Fruit fly (Drosophila melanogaster) whole organism, embryonic: ENCODE data around the gene CG18081.

ENCODE experiments used
- Atf6 ChIP-seq: fragments of 200-800 bp; sonication (Bioruptor generic); IDR thresholded peaks from 2 replicates; pipeline ENCODE4 v1.3.6; 2022; ENCODE audit warnings: missing biosample characterization, missing genetic modification characterization
- Bteb2 ChIP-seq: fragments of 200-800 bp; sonication (Bioruptor generic); optimal IDR thresholded peaks from 2 replicates; lab custom pipeline; 2016; ENCODE audit warnings: missing biosample characterization, missing genetic modification characterization
- CG10565 ChIP-seq: fragments of 200-800 bp; sonication (Bioruptor generic); optimal IDR thresholded peaks from 3 replicates; lab custom pipeline; 2016; ENCODE audit warnings: missing biosample characterization, mild to moderate bottlenecking, missing genetic modification characterization
- CG11456 ChIP-seq: fragments of 200-800 bp; sonication (Bioruptor generic); IDR thresholded peaks from 3 replicates; pipeline ENCODE4 v1.3.6; 2022; ENCODE audit warnings: missing biosample characterization, missing genetic modification characterization
- CG11560 ChIP-seq: fragments of 200-800 bp; sonication (Bioruptor generic); IDR thresholded peaks from 3 replicates; pipeline ENCODE4 v1.3.6; 2022; ENCODE audit warnings: missing biosample characterization, missing genetic modification characterization
- CG12071 ChIP-seq: fragments of 200-800 bp; sonication (Bioruptor generic); optimal IDR thresholded peaks from 3 replicates; lab custom pipeline; 2018; ENCODE audit warnings: missing biosample characterization, mild to moderate bottlenecking, missing genetic modification characterization
- CG13123 ChIP-seq: fragments of 200-800 bp; sonication (Bioruptor generic); optimal IDR thresholded peaks from 2 replicates; lab custom pipeline; 2016; ENCODE audit warnings: missing biosample characterization, missing genetic modification characterization
- CG13775 ChIP-seq: fragments of 200-800 bp; sonication (Bioruptor generic); optimal IDR thresholded peaks from 3 replicates; lab custom pipeline; 2017; ENCODE audit warnings: missing biosample characterization, mild to moderate bottlenecking, missing genetic modification characterization
- CG14014 ChIP-seq: fragments of 200-800 bp; sonication (Bioruptor generic); IDR thresholded peaks from 2 replicates; pipeline ENCODE4 v1.3.6; 2022; ENCODE audit warnings: missing biosample characterization, missing genetic modification characterization
- CG15696 ChIP-seq: fragments of 200-800 bp; sonication (Bioruptor generic); optimal IDR thresholded peaks from 2 replicates; lab custom pipeline; 2019; ENCODE audit warnings: missing biosample characterization, mild to moderate bottlenecking, missing genetic modification characterization, moderate library complexity
- CG1602 ChIP-seq: fragments of 200-800 bp; sonication (Bioruptor generic); optimal IDR thresholded peaks from 3 replicates; lab custom pipeline; 2016; ENCODE audit warnings: missing biosample characterization, missing genetic modification characterization
- CG16813 ChIP-seq: fragments of 200-800 bp; sonication (Bioruptor generic); IDR thresholded peaks from 3 replicates; pipeline ENCODE4 v1.3.6; 2022; ENCODE audit warnings: missing biosample characterization, missing genetic modification characterization; ENCODE audit not compliant: partially characterized antibody
- CG17612 ChIP-seq: fragments of 200-800 bp; sonication (Bioruptor generic); IDR thresholded peaks from 2 replicates; pipeline ENCODE4 v1.3.6; 2022; ENCODE audit warnings: missing biosample characterization, missing genetic modification characterization
- CG2678 ChIP-seq: fragments of 200-800 bp; sonication (Bioruptor generic); optimal IDR thresholded peaks from 3 replicates; lab custom pipeline; 2019; ENCODE audit warnings: missing biosample characterization, mild to moderate bottlenecking, missing genetic modification characterization, moderate library complexity
- CG3847 ChIP-seq: fragments of 200-800 bp; sonication (Bioruptor generic); IDR thresholded peaks from 2 replicates; pipeline ENCODE4 v1.3.6; 2022; ENCODE audit warnings: missing biosample characterization, missing genetic modification characterization
- CG4854 ChIP-seq: fragments of 200-800 bp; sonication (Bioruptor generic); optimal IDR thresholded peaks from 2 replicates; lab custom pipeline; 2016; ENCODE audit warnings: missing biosample characterization, missing genetic modification characterization, inconsistent platforms
- CG6272 ChIP-seq: fragments of 200-800 bp; sonication (Bioruptor generic); IDR thresholded peaks from 2 replicates; pipeline ENCODE4 v1.3.6; 2022; ENCODE audit warnings: missing biosample characterization, missing genetic modification characterization
- D19A ChIP-seq: fragments of 200-800 bp; optimal IDR thresholded peaks from 3 replicates; lab custom pipeline; 2019; ENCODE audit warnings: missing biosample characterization, mild to moderate bottlenecking, missing genetic modification characterization, moderate library complexity
- Dip2 ChIP-seq: fragments of 200-800 bp; sonication (Bioruptor generic); IDR thresholded peaks from 2 replicates; pipeline ENCODE4 v1.3.6; 2022; ENCODE audit warnings: missing biosample characterization, missing genetic modification characterization
- E2f2 ChIP-seq: fragments of 200-800 bp; sonication (Bioruptor generic); IDR thresholded peaks from 2 replicates; pipeline ENCODE4 v1.3.6; 2022; ENCODE audit warnings: missing biosample characterization, missing genetic modification characterization
- Elba2 ChIP-seq: fragments of 200-800 bp; sonication (Bioruptor generic); optimal IDR thresholded peaks from 3 replicates; lab custom pipeline; 2016; ENCODE audit warnings: missing biosample characterization, missing genetic modification characterization
- Fer1 ChIP-seq: fragments of 200-800 bp; sonication (Bioruptor generic); optimal IDR thresholded peaks from 2 replicates; lab custom pipeline; 2017; ENCODE audit warnings: missing biosample characterization, mild to moderate bottlenecking, missing genetic modification characterization
- HLH3B ChIP-seq: fragments of 200-800 bp; sonication (Bioruptor generic); IDR thresholded peaks from 2 replicates; pipeline ENCODE4 v1.3.6; 2022; ENCODE audit warnings: missing biosample characterization, missing genetic modification characterization
- Hr39 ChIP-seq: fragments of >200 bp; optimal IDR thresholded peaks from 2 replicates; lab custom pipeline; 2017
- Hsf ChIP-seq: fragments of 200-800 bp; sonication (Bioruptor generic); optimal IDR thresholded peaks from 3 replicates; lab custom pipeline; 2016; ENCODE audit warnings: missing biosample characterization, missing genetic modification characterization
- Jarid2 ChIP-seq: fragments of 200-800 bp; sonication (Bioruptor generic); optimal IDR thresholded peaks from 3 replicates; lab custom pipeline; 2017; ENCODE audit warnings: mild to moderate bottlenecking, missing biosample characterization, missing genetic modification reagents, missing genetic modification characterization
- Kr ChIP-seq: fragments of 200-800 bp; sonication (Bioruptor generic); optimal IDR thresholded peaks from 2 replicates; lab custom pipeline; 2017; ENCODE audit warnings: missing biosample characterization, mild to moderate bottlenecking, missing genetic modification characterization
- Lhr ChIP-seq: fragments of 200-800 bp; sonication (Bioruptor generic); optimal IDR thresholded peaks from 3 replicates; lab custom pipeline; 2017; ENCODE audit warnings: mild to moderate bottlenecking, missing biosample characterization, missing genetic modification reagents, missing genetic modification characterization
- NFAT ChIP-seq: fragments of 200-800 bp; sonication (Bioruptor generic); IDR thresholded peaks from 2 replicates; pipeline ENCODE4 v1.3.6; 2022; ENCODE audit warnings: missing biosample characterization, missing genetic modification characterization
- Ravus ChIP-seq: fragments of 200-800 bp; sonication (Bioruptor generic); IDR thresholded peaks from 2 replicates; pipeline ENCODE4 v1.3.6; 2022; ENCODE audit warnings: missing biosample characterization, missing genetic modification characterization
- Xrp1 ChIP-seq: fragments of 200-800 bp; sonication (Bioruptor generic); IDR thresholded peaks from 2 replicates; pipeline ENCODE4 v1.3.6; 2022; ENCODE audit warnings: missing biosample characterization, missing genetic modification characterization
- YL-1 ChIP-seq: fragments of 200-800 bp; sonication (Bioruptor generic); optimal IDR thresholded peaks from 3 replicates; lab custom pipeline; 2017; ENCODE audit warnings: missing biosample characterization, mild to moderate bottlenecking, missing genetic modification characterization
- amos ChIP-seq: fragments of 200-800 bp; sonication (Bioruptor generic); IDR thresholded peaks from 2 replicates; pipeline ENCODE4 v1.3.6; 2022; ENCODE audit warnings: missing biosample characterization, missing genetic modification characterization; ENCODE audit not compliant: partially characterized antibody
- btn ChIP-seq: fragments of 200-800 bp; sonication (Bioruptor generic); optimal IDR thresholded peaks from 2 replicates; lab custom pipeline; 2016; ENCODE audit warnings: missing biosample characterization, missing genetic modification characterization
- cg ChIP-seq: fragments of 200-800 bp; sonication (Bioruptor generic); optimal IDR thresholded peaks from 3 replicates; lab custom pipeline; 2019; ENCODE audit warnings: missing biosample characterization, mild to moderate bottlenecking, missing genetic modification characterization, moderate library complexity
- ci ChIP-seq: fragments of 200-800 bp; sonication (Bioruptor generic); IDR thresholded peaks from 3 replicates; pipeline ENCODE4 v1.3.6; 2022; ENCODE audit warnings: missing biosample characterization, missing genetic modification characterization
- danr ChIP-seq: fragments of 200-800 bp; sonication (Bioruptor generic); IDR thresholded peaks from 2 replicates; pipeline ENCODE4 v1.3.6; 2022; ENCODE audit warnings: missing biosample characterization, missing genetic modification characterization
- dmrt11E ChIP-seq: fragments of 200-800 bp; sonication (Bioruptor generic); optimal IDR thresholded peaks from 3 replicates; lab custom pipeline; 2018; ENCODE audit warnings: missing biosample characterization, mild to moderate bottlenecking, missing genetic modification characterization, moderate library complexity
- fd102C ChIP-seq: fragments of 200-800 bp; sonication (Bioruptor generic); optimal IDR thresholded peaks from 2 replicates; lab custom pipeline; 2018; ENCODE audit warnings: missing biosample characterization, mild to moderate bottlenecking, missing genetic modification characterization, moderate library complexity
- gem ChIP-seq: fragments of 200-800 bp; sonication (Bioruptor generic); optimal IDR thresholded peaks from 2 replicates; lab custom pipeline; 2019; ENCODE audit warnings: missing biosample characterization, mild to moderate bottlenecking, missing genetic modification characterization, moderate library complexity
- grau ChIP-seq: fragments of 200-800 bp; optimal IDR thresholded peaks from 3 replicates; lab custom pipeline; 2019; ENCODE audit warnings: missing biosample characterization, mild to moderate bottlenecking, missing genetic modification characterization, moderate library complexity
- her ChIP-seq: fragments of 200-800 bp; sonication (Bioruptor generic); optimal IDR thresholded peaks from 2 replicates; lab custom pipeline; 2016; ENCODE audit warnings: missing biosample characterization, missing genetic modification characterization
- jing ChIP-seq: fragments of 200-800 bp; sonication (Bioruptor generic); optimal IDR thresholded peaks from 2 replicates; lab custom pipeline; 2018; ENCODE audit warnings: missing biosample characterization, mild to moderate bottlenecking, missing genetic modification characterization
- kay ChIP-seq: fragments of 200-800 bp; sonication (Bioruptor generic); optimal IDR thresholded peaks from 2 replicates; lab custom pipeline; 2016; ENCODE audit warnings: missing biosample characterization, missing genetic modification characterization
- mirr ChIP-seq: fragments of 200-800 bp; sonication (Bioruptor generic); optimal IDR thresholded peaks from 3 replicates; lab custom pipeline; 2018; ENCODE audit warnings: missing biosample characterization, mild to moderate bottlenecking, missing genetic modification characterization
- nau ChIP-seq: fragments of 200-800 bp; sonication (Bioruptor generic); optimal IDR thresholded peaks from 3 replicates; lab custom pipeline; 2017; ENCODE audit warnings: missing biosample characterization, mild to moderate bottlenecking, missing genetic modification characterization, missing genetic modification reagents
- otp ChIP-seq: fragments of 200-800 bp; sonication (Bioruptor generic); IDR thresholded peaks from 3 replicates; pipeline ENCODE4, ENCODE4 v1.3.6; 2022; ENCODE audit warnings: missing biosample characterization, missing genetic modification characterization
- pb ChIP-seq: fragments of 200-800 bp; sonication (Bioruptor generic); optimal IDR thresholded peaks from 3 replicates; lab custom pipeline; 2016; ENCODE audit warnings: missing biosample characterization, missing genetic modification characterization
- ssp ChIP-seq: fragments of 200-800 bp; sonication (Bioruptor generic); IDR thresholded peaks from 2 replicates; pipeline ENCODE4 v1.3.6; 2022; ENCODE audit warnings: missing biosample characterization, missing genetic modification characterization
- trem ChIP-seq: fragments of 200-800 bp; optimal IDR thresholded peaks from 3 replicates; lab custom pipeline; 2019; ENCODE audit warnings: missing biosample characterization, mild to moderate bottlenecking, missing genetic modification characterization, moderate library complexity
- ttk ChIP-seq: fragments of 200-800 bp; sonication (Bioruptor generic); IDR thresholded peaks from 2 replicates; pipeline ENCODE4 v2.1.2; 2022; ENCODE audit warnings: missing biosample characterization, missing genetic modification characterization
- zen ChIP-seq: fragments of 200-800 bp; sonication (Bioruptor generic); optimal IDR thresholded peaks from 3 replicates; lab custom pipeline; 2018; ENCODE audit warnings: missing biosample characterization, mild to moderate bottlenecking, missing genetic modification characterization, moderate library complexity

Gene CG18081

DNA sequence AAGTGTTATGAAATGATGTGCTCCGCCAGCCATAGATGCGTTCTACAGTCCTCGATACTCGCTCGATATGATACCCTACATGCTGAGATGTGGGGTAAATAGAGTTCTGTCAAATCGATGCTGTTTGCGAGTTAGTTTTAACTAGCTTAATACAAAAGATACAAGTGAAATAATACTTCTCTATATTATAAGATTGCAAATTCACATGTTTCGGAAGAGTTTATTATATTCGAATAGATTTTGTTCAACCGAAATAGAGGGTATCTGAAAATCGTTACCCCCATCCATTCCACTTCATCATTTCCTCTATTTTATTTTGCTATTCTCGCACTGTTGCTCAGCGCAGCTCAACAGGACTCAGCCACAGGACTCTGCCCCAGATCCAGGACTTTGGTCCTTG, 40.9 kb downstream of the CG18081 start (continued):
- TF ChIP-seq CG6272 (no peak), gem (peak; percentile 70), danr (no peak), CG10565 (GFP tag; lab: Kevin White, UChicago) (no peak), CG4854 (GFP tag; lab: Kevin White, UChicago) (no peak), CG11456 (GFP tag; lab: Robert Waterston, UW) (no peak), HLH3B (GFP tag; lab: Robert Waterston, UW) (peak; percentile 73), YL-1 (GFP tag; lab: Kevin White, UChicago) (no peak), ssp (no peak), CG12071 (GFP tag; lab: Kevin White, UChicago) (no peak), kay (GFP tag; lab: Kevin White, UChicago) (no peak), mirr (GFP tag; lab: Kevin White, UChicago) (no peak), Hr39 (no peak), Fer1 (GFP tag; lab: Kevin White, UChicago) (peak; percentile 18), Hsf (GFP tag; lab: Kevin White, UChicago) (peak; percentile 46), her (GFP tag; lab: Kevin White, UChicago) (no peak), CG2678 (tag; lab: Kevin White, UChicago) (no peak), zen (tag; lab: Kevin White, UChicago) (no peak), trem (no peak), Kr (no peak), Lhr (GFP tag; lab: Kevin White, UChicago) (no peak), NFAT (no peak), CG13123 (GFP tag; lab: Kevin White, UChicago) (no peak), jing (no peak), dmrt11E (tag; lab: Kevin White, UChicago) (peak; percentile 81), CG15696 (tag; lab: Kevin White, UChicago) (peak; percentile 29), CG3847 (GFP tag; lab: Robert Waterston, UW) (0 out of 2 replicates have a peak, but pooled peaks have one; percentile 16), CG17612 (GFP tag; lab: Robert Waterston, UW) (no peak), fd102C (GFP tag; lab: Kevin White, UChicago) (peak; percentile 85), pb (GFP tag; lab: Kevin White, UChicago) (no peak), Atf6 (GFP tag; lab: Robert Waterston, UW) (peak; percentile 49; the same call in 1 of the 2 replicates), CG14014 (GFP tag; lab: Robert Waterston, UW) (0 out of 2 replicates have a peak, but pooled peaks have one; percentile 44), grau (peak; percentile 50), otp (peak; percentile 56; the same call in 1 of the 3 replicates), btn (GFP tag; lab: Kevin White, UChicago) (no peak), Ravus (GFP tag; lab: Robert Waterston, UW) (no peak), Elba2 (GFP tag; lab: Kevin White, UChicago) (peak; percentile 17), CG16813 (GFP tag; lab: Robert Waterston, UW) (no peak), Dip2 (GFP tag; lab: Robert Waterston, UW) (no peak), CG1602 (peak; percentile 24), D19A (peak; percentile 54), nau (GFP tag; lab: Kevin White, UChicago) (no peak), Xrp1 (GFP tag; lab: Robert Waterston, UW) (peak; percentile 78), Bteb2 (GFP tag; lab: Kevin White, UChicago) (no peak), E2f2 (GFP tag; lab: Robert Waterston, UW) (peak; percentile 15; the same call in 1 of the 2 replicates), ttk (no peak), cg (no peak), CG11560 (tag; lab: Robert Waterston, UW) (no peak), amos (no peak), Jarid2 (GFP tag; lab: Kevin White, UChicago) (no peak), CG13775 (peak; percentile 35), ci (GFP tag; lab: Robert Waterston, UW) (peak; percentile 71; the same call in 2 of the 3 replicates)
